Fruit fly (Drosophila melanogaster): ENCODE measurements around the gene Ca-beta.

Gene Ca-beta

dm6 chr2L:11168684-11169549 is 34.4 kb downstream of the Ca-beta start:
- TF ChIP-seq cic (GFP tag; optimal IDR thresholded peaks at IDR 0.05) (no peak), Hr96 (GFP tag; optimal IDR thresholded peaks at IDR 0.05) (no peak), ovo (GFP tag; optimal IDR thresholded peaks at IDR 0.05) (no peak), CG7101 (tag; optimal IDR thresholded peaks at IDR 0.05) (no peak), pad (GFP tag; optimal IDR thresholded peaks at IDR 0.05) (peak; percentile 22), tj (GFP tag; optimal IDR thresholded peaks at IDR 0.05) (peak; percentile 95)

- TF ChIP-seq kay (GFP tag; ENCODE audit: borderline replicate concordance) (peak; percentile 11), CG1620 (GFP tag; optimal IDR thresholded peaks at IDR 0.05) (no peak)
Measured at dm6 chr2L:11167997-11168396, 35.3 kb downstream of the Ca-beta start.

- TF ChIP-seq CG12768 (GFP tag; optimal IDR thresholded peaks at IDR 0.05) = peak; percentile 95
- peak; percentile 94 for TF ChIP-seq CG5204 (GFP tag; optimal IDR thresholded peaks at IDR 0.05)
- TF ChIP-seq kay (GFP tag; ENCODE audit: borderline replicate concordance) = no peak
- peak; percentile 97 for TF ChIP-seq CG7045 (GFP tag; optimal IDR thresholded peaks at IDR 0.05)
- peak; percentile 63 for TF ChIP-seq cic (GFP tag; optimal IDR thresholded peaks at IDR 0.05)
- peak; percentile 95 for TF ChIP-seq toe (GFP tag; optimal IDR thresholded peaks at IDR 0.05)
- TF ChIP-seq CG1620 (GFP tag; optimal IDR thresholded peaks at IDR 0.05) = peak; percentile 92
- peak; percentile 97 for TF ChIP-seq CG7101 (tag; optimal IDR thresholded peaks at IDR 0.05)
- peak; percentile 88 for TF ChIP-seq Hr96 (GFP tag; optimal IDR thresholded peaks at IDR 0.05)
- peak; percentile 98 for TF ChIP-seq bab1 (GFP tag; optimal IDR thresholded peaks at IDR 0.05)
- peak; percentile 94 for TF ChIP-seq tj (GFP tag; optimal IDR thresholded peaks at IDR 0.05)
- TF ChIP-seq pad (GFP tag; optimal IDR thresholded peaks at IDR 0.05) = peak; percentile 86
- TF ChIP-seq Crg-1 (GFP tag; optimal IDR thresholded peaks at IDR 0.05) = peak; percentile 93
- TF ChIP-seq ovo (GFP tag; optimal IDR thresholded peaks at IDR 0.05) = peak; percentile 75
- peak; percentile 92 for TF ChIP-seq Clk (GFP tag; optimal IDR thresholded peaks at IDR 0.05)
- TF ChIP-seq CG14711 (tag; optimal IDR thresholded peaks at IDR 0.05) = peak; percentile 96
- TF ChIP-seq Mnt (GFP tag; optimal IDR thresholded peaks at IDR 0.05) = peak; percentile 66
- peak; percentile 78 to 85 for TF ChIP-seq cnc (optimal IDR thresholded peaks at IDR 0.05)
- TF ChIP-seq CG33017 (tag; optimal IDR thresholded peaks at IDR 0.05) = peak; percentile 97
- TF ChIP-seq CG11617 (GFP tag; optimal IDR thresholded peaks at IDR 0.05) = peak; percentile 94
Measured at dm6 chr2L:11155166-11155958, 48.0 kb downstream of the Ca-beta start, which contains the start of gene CG6287. TSS of gene CG6287 (minus strand) at chr2L:11155721.

dm6 chr2L:11148969-11149368 is 54.4 kb downstream of the Ca-beta start, which contains the start of gene Gyc32E:
TSS of gene Gyc32E (minus strand) at chr2L:11149101.
- no peak for TF ChIP-seq CG7101 (tag; optimal IDR thresholded peaks at IDR 0.05)
- TF ChIP-seq CG14711 (tag; optimal IDR thresholded peaks at IDR 0.05) = no peak
- TF ChIP-seq kay (GFP tag; ENCODE audit: borderline replicate concordance) = no peak
- TF ChIP-seq cnc (optimal IDR thresholded peaks at IDR 0.05) = no peak

dm6 chr2L:11145317-11145716 is 58.0 kb downstream of the Ca-beta start, which contains the start of gene CG31867:
TSS of gene CG31867 (minus strand) at chr2L:11145417.
- TF ChIP-seq CG7045 (GFP tag; optimal IDR thresholded peaks at IDR 0.05) = no peak
- TF ChIP-seq ovo (GFP tag; optimal IDR thresholded peaks at IDR 0.05) = no peak
- no peak for TF ChIP-seq bab1 (GFP tag; optimal IDR thresholded peaks at IDR 0.05)
- no peak for TF ChIP-seq pad (GFP tag; optimal IDR thresholded peaks at IDR 0.05)
- no peak for TF ChIP-seq Clk (GFP tag; optimal IDR thresholded peaks at IDR 0.05)

dm6 chr2L:11136093-11136492 is 67.3 kb downstream of the Ca-beta start, which contains the start of gene hgo:
TSS of gene hgo (plus strand) at chr2L:11136393.
- TF ChIP-seq Clk (GFP tag; optimal IDR thresholded peaks at IDR 0.05) (no peak), CG1620 (GFP tag; optimal IDR thresholded peaks at IDR 0.05) (no peak), CG7101 (tag; optimal IDR thresholded peaks at IDR 0.05) (no peak), cnc (optimal IDR thresholded peaks at IDR 0.05) (no peak), tj (GFP tag; optimal IDR thresholded peaks at IDR 0.05) (no peak), cic (GFP tag; optimal IDR thresholded peaks at IDR 0.05) (no peak)

All from whole organism, adult.